Fruit fly (Drosophila melanogaster) whole organism, embryonic: ENCODE data around the gene mRpS23.
A peak's percentile ranks its signal among the peaks of the same experiment; 100 is the strongest.

Source experiments
- BEAF-32 ChIP-seq: fragments of 200-800 bp; sonication (Bioruptor generic); optimal IDR thresholded peaks from 3 replicates; lab custom pipeline; 2017; ENCODE audit warnings: missing biosample characterization, missing genetic modification characterization, mild to moderate bottlenecking, moderate library complexity, missing genetic modification reagents
- Bdp1 ChIP-seq: fragments of 200-800 bp; sonication (Bioruptor generic); optimal IDR thresholded peaks from 3 replicates; lab custom pipeline; 2016; ENCODE audit warnings: missing biosample characterization, missing genetic modification characterization
- CG10979 ChIP-seq: fragments of 200-800 bp; sonication (Bioruptor generic); optimal IDR thresholded peaks from 2 replicates; lab custom pipeline; 2018; ENCODE audit warnings: missing biosample characterization, mild to moderate bottlenecking, missing genetic modification characterization, moderate library complexity
- CG11247 ChIP-seq: fragments of 200-800 bp; sonication (Bioruptor generic); IDR thresholded peaks from 2 replicates; pipeline ENCODE4 v1.3.6; 2022; ENCODE audit warnings: missing biosample characterization, missing genetic modification characterization
- CG12659 ChIP-seq: fragments of 200-800 bp; sonication (Bioruptor generic); optimal IDR thresholded peaks from 3 replicates; lab custom pipeline; 2017; ENCODE audit warnings: mild to moderate bottlenecking, missing biosample characterization, missing genetic modification reagents, missing genetic modification characterization
- CG17186 ChIP-seq: fragments of 200-800 bp; sonication (Bioruptor generic); optimal IDR thresholded peaks from 3 replicates; lab custom pipeline; 2017; ENCODE audit warnings: missing biosample characterization, missing genetic modification reagents, missing genetic modification characterization
- CG17359 ChIP-seq: fragments of 200-800 bp; sonication (Bioruptor generic); optimal IDR thresholded peaks from 3 replicates; lab custom pipeline; 2018; ENCODE audit warnings: missing biosample characterization, mild to moderate bottlenecking, missing genetic modification characterization, moderate library complexity
- CG17568 ChIP-seq: fragments of 200-800 bp; sonication (Bioruptor generic); optimal IDR thresholded peaks from 2 replicates; lab custom pipeline; 2018; ENCODE audit warnings: missing biosample characterization, mild to moderate bottlenecking, missing genetic modification characterization, moderate library complexity
- CG17912 ChIP-seq: fragments of 200-800 bp; sonication (Bioruptor generic); optimal IDR thresholded peaks from 2 replicates; lab custom pipeline; 2018; ENCODE audit warnings: missing biosample characterization, mild to moderate bottlenecking, missing genetic modification characterization
- CG1792 ChIP-seq: fragments of 200-800 bp; sonication (Bioruptor generic); optimal IDR thresholded peaks from 2 replicates; lab custom pipeline; 2016; ENCODE audit warnings: missing biosample characterization, missing genetic modification characterization
- CG31388 ChIP-seq: fragments of 200-800 bp; sonication (Bioruptor generic); optimal IDR thresholded peaks from 2 replicates; lab custom pipeline; 2016; ENCODE audit warnings: missing biosample characterization, missing genetic modification characterization
- CG3726 ChIP-seq: fragments of 200-800 bp; sonication (Bioruptor generic); IDR thresholded peaks from 3 replicates; pipeline ENCODE4, ENCODE4 v1.3.6; 2022; ENCODE audit warnings: missing biosample characterization, missing genetic modification characterization
- CG3838 ChIP-seq: fragments of 200-800 bp; sonication (Bioruptor generic); optimal IDR thresholded peaks from 3 replicates; lab custom pipeline; 2016; ENCODE audit warnings: missing biosample characterization, missing genetic modification characterization
- CG4854 ChIP-seq: fragments of 200-800 bp; sonication (Bioruptor generic); optimal IDR thresholded peaks from 2 replicates; lab custom pipeline; 2016; ENCODE audit warnings: missing biosample characterization, missing genetic modification characterization, inconsistent platforms
- CG6689 ChIP-seq: fragments of 200-800 bp; sonication (Bioruptor generic); IDR thresholded peaks from 2 replicates; pipeline ENCODE4 v1.3.6; 2022; ENCODE audit warnings: missing biosample characterization, missing genetic modification characterization
- CG7963 ChIP-seq: fragments of 200-800 bp; sonication (Bioruptor generic); IDR thresholded peaks from 3 replicates; pipeline ENCODE4 v1.3.6; 2022; ENCODE audit warnings: missing biosample characterization, missing genetic modification characterization; ENCODE audit not compliant: partially characterized antibody
- CG8089 ChIP-seq: fragments of 200-800 bp; sonication (Bioruptor generic); optimal IDR thresholded peaks from 3 replicates; lab custom pipeline; 2016; ENCODE audit warnings: missing biosample characterization, missing genetic modification characterization
- CG9727 ChIP-seq: fragments of 200-800 bp; sonication (Bioruptor generic); optimal IDR thresholded peaks from 3 replicates; lab custom pipeline; 2017; ENCODE audit warnings: missing biosample characterization, mild to moderate bottlenecking, missing genetic modification characterization
- CTCF ChIP-seq: fragments of 200-800 bp; sonication (Bioruptor generic); optimal IDR thresholded peaks from 2 replicates; lab custom pipeline; 2017; ENCODE audit warnings: missing biosample characterization, mild to moderate bottlenecking, missing genetic modification characterization, moderate library complexity
- Dek ChIP-seq: fragments of 200-800 bp; sonication (Bioruptor generic); optimal IDR thresholded peaks from 3 replicates; lab custom pipeline; 2019; ENCODE audit warnings: missing biosample characterization, mild to moderate bottlenecking, missing genetic modification characterization, moderate library complexity
- Fer3 ChIP-seq: fragments of 200-800 bp; sonication (Bioruptor generic); optimal IDR thresholded peaks from 2 replicates; lab custom pipeline; 2018; ENCODE audit warnings: missing biosample characterization, mild to moderate bottlenecking, missing genetic modification characterization, moderate library complexity
- GATAe ChIP-seq: fragments of 200-800 bp; sonication (Bioruptor generic); conservative IDR thresholded peaks from 2 replicates; pipeline ENCODE4 v1.3.6; 2022; ENCODE audit warnings: missing biosample characterization, missing genetic modification characterization
- Hey ChIP-seq: fragments of 200-800 bp; sonication (Bioruptor generic); optimal IDR thresholded peaks from 3 replicates; lab custom pipeline; 2018; ENCODE audit warnings: missing biosample characterization, mild to moderate bottlenecking, missing genetic modification characterization
- Hmx ChIP-seq: fragments of 200-800 bp; sonication (Bioruptor generic); optimal IDR thresholded peaks from 2 replicates; lab custom pipeline; 2016; ENCODE audit warnings: missing biosample characterization, missing genetic modification characterization
- Hr51 ChIP-seq, 2 experiments: fragments of 200-800 bp; sonication (Bioruptor generic); optimal IDR thresholded peaks; 2 replicates in 1 of 2; 3 replicates in 1 of 2; lab custom pipeline; 2016 to 2018; ENCODE audit warnings: missing biosample characterization in 2 of 2, missing genetic modification characterization in 2 of 2, mild to moderate bottlenecking in 1 of 2, moderate library complexity in 1 of 2
- Max ChIP-seq: fragments of 200-800 bp; sonication (Bioruptor generic); optimal IDR thresholded peaks from 2 replicates; lab custom pipeline; 2016; ENCODE audit warnings: missing biosample characterization, mild to moderate bottlenecking, missing genetic modification characterization
- Myb ChIP-seq: fragments of 200-800 bp; sonication (Bioruptor generic); optimal IDR thresholded peaks from 2 replicates; lab custom pipeline; 2016; ENCODE audit warnings: missing biosample characterization, missing genetic modification characterization
- Ravus ChIP-seq: fragments of 200-800 bp; sonication (Bioruptor generic); IDR thresholded peaks from 2 replicates; pipeline ENCODE4 v1.3.6; 2022; ENCODE audit warnings: missing biosample characterization, missing genetic modification characterization
- Side ChIP-seq: fragments of 200-800 bp; sonication (Bioruptor generic); optimal IDR thresholded peaks from 2 replicates; lab custom pipeline; 2016; ENCODE audit warnings: missing biosample characterization, missing genetic modification characterization
- Stat92E ChIP-seq, 3 experiments: fragments of >200 bp in 2 of 3; fragments of 200-800 bp in 1 of 3; sonication (Bioruptor generic) in 1 of 3; optimal IDR thresholded peaks; 2 replicates each; lab custom pipeline; 2017 to 2019; ENCODE audit warnings: missing biosample characterization in 3 of 3, missing genetic modification characterization in 3 of 3, mild to moderate bottlenecking in 1 of 3, moderate library complexity in 1 of 3
- Trl ChIP-seq, 3 experiments: fragments of >200 bp in 2 of 3; fragments of 200-800 bp in 1 of 3; sonication (Bioruptor generic) in 1 of 3; optimal IDR thresholded peaks; 2 replicates in 1 of 3; 3 replicates in 2 of 3; lab custom pipeline; 2016 to 2017; ENCODE audit warnings: missing biosample characterization in 1 of 3, missing genetic modification characterization in 1 of 3
- Xbp1 ChIP-seq: fragments of 200-800 bp; sonication (Bioruptor generic); optimal IDR thresholded peaks from 3 replicates; lab custom pipeline; 2016; ENCODE audit warnings: missing biosample characterization, mild to moderate bottlenecking, missing genetic modification characterization
- YL-1 ChIP-seq: fragments of 200-800 bp; sonication (Bioruptor generic); optimal IDR thresholded peaks from 3 replicates; lab custom pipeline; 2017; ENCODE audit warnings: missing biosample characterization, mild to moderate bottlenecking, missing genetic modification characterization
- ewg ChIP-seq: fragments of 200-800 bp; sonication (Bioruptor generic); optimal IDR thresholded peaks from 3 replicates; lab custom pipeline; 2017; ENCODE audit warnings: mild to moderate bottlenecking, missing biosample characterization, missing genetic modification reagents, missing genetic modification characterization
- fd64A ChIP-seq: fragments of 200-800 bp; sonication (Bioruptor generic); optimal IDR thresholded peaks from 3 replicates; lab custom pipeline; 2018; ENCODE audit warnings: missing biosample characterization, mild to moderate bottlenecking, missing genetic modification characterization
- gcm2 ChIP-seq: fragments of 200-800 bp; sonication (Bioruptor generic); optimal IDR thresholded peaks from 2 replicates; lab custom pipeline; 2016; ENCODE audit warnings: missing biosample characterization, missing genetic modification characterization
- grn ChIP-seq: fragments of 200-800 bp; sonication (Bioruptor generic); optimal IDR thresholded peaks from 3 replicates; lab custom pipeline; 2017; ENCODE audit warnings: missing biosample characterization, missing genetic modification characterization
- ham ChIP-seq: fragments of 200-800 bp; sonication (Bioruptor generic); IDR thresholded peaks from 2 replicates; pipeline ENCODE4 v1.3.6; 2022; ENCODE audit warnings: missing biosample characterization, missing genetic modification characterization
- hth ChIP-seq: fragments of >200 bp; optimal IDR thresholded peaks from 2 replicates; lab custom pipeline; 2017; ENCODE audit warnings: inconsistent platforms
- kay ChIP-seq: fragments of 200-800 bp; sonication (Bioruptor generic); optimal IDR thresholded peaks from 2 replicates; lab custom pipeline; 2016; ENCODE audit warnings: missing biosample characterization, missing genetic modification characterization
- ken ChIP-seq: fragments of 200-800 bp; sonication (Bioruptor generic); IDR thresholded peaks from 3 replicates; pipeline ENCODE4 v1.3.6; 2022; ENCODE audit warnings: missing biosample characterization, missing genetic modification characterization
- klu ChIP-seq: fragments of 200-800 bp; sonication (Bioruptor generic); IDR thresholded peaks from 2 replicates; pipeline ENCODE4 v1.3.6; 2022; ENCODE audit warnings: missing biosample characterization, missing genetic modification characterization
- maf-S ChIP-seq: fragments of 200-800 bp; sonication (Bioruptor generic); optimal IDR thresholded peaks from 2 replicates; lab custom pipeline; 2016; ENCODE audit warnings: missing biosample characterization, missing genetic modification characterization
- pho ChIP-seq: fragments of 200-800 bp; sonication (Bioruptor generic); optimal IDR thresholded peaks from 2 replicates; lab custom pipeline; 2016; ENCODE audit warnings: missing biosample characterization, missing genetic modification characterization
- shn ChIP-seq: fragments of 200-800 bp; sonication (Bioruptor generic); optimal IDR thresholded peaks from 3 replicates; lab custom pipeline; 2016; ENCODE audit warnings: missing biosample characterization, missing genetic modification characterization
- sqz ChIP-seq: fragments of 200-800 bp; sonication (Bioruptor generic); optimal IDR thresholded peaks from 3 replicates; lab custom pipeline; 2018; ENCODE audit warnings: missing biosample characterization, mild to moderate bottlenecking, missing genetic modification characterization
- ssp ChIP-seq: fragments of 200-800 bp; sonication (Bioruptor generic); IDR thresholded peaks from 2 replicates; pipeline ENCODE4 v1.3.6; 2022; ENCODE audit warnings: missing biosample characterization, missing genetic modification characterization
- tna ChIP-seq: fragments of 200-800 bp; sonication (Bioruptor generic); IDR thresholded peaks from 2 replicates; pipeline ENCODE4 v1.3.6; 2022; ENCODE audit warnings: missing biosample characterization, missing genetic modification characterization; ENCODE audit not compliant: partially characterized antibody
- trh ChIP-seq: fragments of 200-800 bp; sonication (Bioruptor generic); optimal IDR thresholded peaks from 2 replicates; lab custom pipeline; 2016; ENCODE audit warnings: missing biosample characterization, missing genetic modification characterization
- vvl ChIP-seq: fragments of 200-800 bp; sonication (Bioruptor generic); IDR thresholded peaks from 2 replicates; pipeline ENCODE4 v1.3.6; 2022; ENCODE audit warnings: missing biosample characterization, missing genetic modification characterization
- wek ChIP-seq: fragments of 200-800 bp; sonication (Bioruptor generic); optimal IDR thresholded peaks from 3 replicates; lab custom pipeline; 2018; ENCODE audit warnings: missing biosample characterization, mild to moderate bottlenecking, missing genetic modification characterization, moderate library complexity

mRpS23 gene

DNA sequence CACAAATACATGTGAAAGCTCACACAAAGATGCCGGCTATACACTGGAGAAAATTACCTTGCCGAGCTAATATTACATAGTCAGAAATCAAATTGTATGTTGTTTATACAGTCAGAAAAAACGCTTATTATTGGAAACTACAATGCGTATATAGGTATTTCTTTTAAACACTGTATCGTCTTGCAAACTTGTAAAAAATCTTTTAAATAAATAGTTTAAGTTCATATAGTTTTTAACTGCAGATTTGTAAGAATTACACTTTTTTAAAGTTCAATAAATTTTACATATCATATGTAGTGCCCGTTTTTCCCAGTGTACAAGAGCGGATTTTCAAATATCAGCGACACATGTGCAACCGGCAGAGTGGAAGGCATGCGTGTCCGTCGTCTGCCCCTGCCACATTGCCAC lies 4.9 kb upstream of the mRpS23 start (continued):
- TF ChIP-seq CG12659 (GFP tag; lab: Kevin White, UChicago) (peak; percentile 88), ewg (GFP tag; lab: Kevin White, UChicago) (peak; percentile 80), CG3726 (GFP tag; lab: Robert Waterston, UW) (0 out of 3 replicates have a peak, but pooled peaks have one; percentile 71), CG7963 (GFP tag; lab: Robert Waterston, UW) (no peak), Max (peak; percentile 91), CTCF (peak; percentile 18), CG11247 (GFP tag; lab: Robert Waterston, UW) (no peak), pho (GFP tag; lab: Kevin White, UChicago) (peak; percentile 72), CG8089 (GFP tag; lab: Kevin White, UChicago) (peak; percentile 31), tna (no peak), Trl (optimal IDR thresholded peaks at IDR 0.05; lab: Kevin White, UChicago) (no peak), Trl (GFP tag; optimal IDR thresholded peaks at IDR 0.05; lab: Kevin White, UChicago) (peak; percentile 62), Stat92E (GFP tag; optimal IDR thresholded peaks at IDR 0.05; lab: Kevin White, UChicago) (peak in 1 of 3 experiments; percentile 5), ken (GFP tag; lab: Robert Waterston, UW) (no peak), CG4854 (GFP tag; lab: Kevin White, UChicago) (peak; percentile 81), vvl (GFP tag; lab: Robert Waterston, UW) (peak; percentile 71), ham (GFP tag; lab: Robert Waterston, UW) (no peak), Hey (tag; lab: Kevin White, UChicago) (no peak), Side (GFP tag; lab: Kevin White, UChicago) (peak; percentile 57), Dek (tag; lab: Kevin White, UChicago) (peak; percentile 74), maf-S (GFP tag; lab: Kevin White, UChicago) (peak; percentile 52), CG17568 (GFP tag; lab: Kevin White, UChicago) (no peak), fd64A (no peak), Hmx (GFP tag; lab: Kevin White, UChicago) (peak; percentile 66), CG10979 (tag; lab: Kevin White, UChicago) (peak; percentile 85), CG17359 (tag; lab: Kevin White, UChicago) (peak; percentile 81), YL-1 (peak; percentile 41), Fer3 (tag; lab: Kevin White, UChicago) (peak; percentile 76), ssp (GFP tag; lab: Robert Waterston, UW) (peak; percentile 42; the same call in 1 of the 2 replicates), BEAF-32 (no peak), CG6689 (GFP tag; lab: Robert Waterston, UW) (peak; percentile 79), CG3838 (peak; percentile 70), Myb (GFP tag; lab: Kevin White, UChicago) (peak; percentile 39), CG17912 (GFP tag; lab: Kevin White, UChicago) (no peak), wek (GFP tag; lab: Kevin White, UChicago) (peak; percentile 32), trh (GFP tag; lab: Kevin White, UChicago) (peak; percentile 56), CG9727 (GFP tag; lab: Kevin White, UChicago) (peak; percentile 88), sqz (GFP tag; lab: Kevin White, UChicago) (peak; percentile 14), Ravus (GFP tag; lab: Robert Waterston, UW) (peak; percentile 48), hth (no peak), Xbp1 (GFP tag; lab: Kevin White, UChicago) (peak; percentile 90), shn (GFP tag; lab: Kevin White, UChicago) (peak; percentile 52), klu (GFP tag; lab: Robert Waterston, UW) (peak; percentile 74), CG17186 (GFP tag; lab: Kevin White, UChicago) (no peak), CG31388 (GFP tag; lab: Kevin White, UChicago) (peak; percentile 72), grn (GFP tag; lab: Kevin White, UChicago) (no peak), gcm2 (peak; percentile 40), kay (GFP tag; lab: Kevin White, UChicago) (peak; percentile 34), Bdp1 (peak; percentile 49), Hr51 (GFP tag; optimal IDR thresholded peaks at IDR 0.05; lab: Kevin White, UChicago) (peak; percentile 23 to 88), CG1792 (GFP tag; lab: Kevin White, UChicago) (peak; percentile 73), GATAe (GFP tag; lab: Robert Waterston, UW) (no peak)
